Fruit fly (Drosophila melanogaster) whole organism, embryonic: ENCODE data around the gene Cyp4ac3.
A peak's percentile ranks its signal among the peaks of the same experiment; 100 is the strongest.

Experiments
- BEAF-32 ChIP-seq: fragments of 200-800 bp; sonication (Bioruptor generic); optimal IDR thresholded peaks from 3 replicates; lab custom pipeline; 2017; ENCODE audit warnings: missing biosample characterization, missing genetic modification characterization, mild to moderate bottlenecking, moderate library complexity, missing genetic modification reagents
- Bgb ChIP-seq: fragments of 200-800 bp; sonication (Bioruptor generic); IDR thresholded peaks from 2 replicates; pipeline ENCODE4 v1.3.6; 2022; ENCODE audit warnings: missing biosample characterization, missing genetic modification characterization; ENCODE audit not compliant: partially characterized antibody
- CG10565 ChIP-seq: fragments of 200-800 bp; sonication (Bioruptor generic); optimal IDR thresholded peaks from 3 replicates; lab custom pipeline; 2016; ENCODE audit warnings: missing biosample characterization, mild to moderate bottlenecking, missing genetic modification characterization
- CG10654 ChIP-seq: fragments of 200-800 bp; sonication (Bioruptor generic); optimal IDR thresholded peaks from 2 replicates; lab custom pipeline; 2016; ENCODE audit warnings: missing biosample characterization, missing genetic modification characterization
- CG10959 ChIP-seq: fragments of 200-800 bp; sonication (Bioruptor generic); IDR thresholded peaks from 2 replicates; pipeline ENCODE4 v1.3.6; 2022; ENCODE audit warnings: missing biosample characterization, missing genetic modification characterization
- CG11085 ChIP-seq: fragments of 200-800 bp; sonication (Bioruptor generic); IDR thresholded peaks from 2 replicates; pipeline ENCODE4 v1.3.6; 2022; ENCODE audit warnings: missing biosample characterization, missing genetic modification characterization
- CG11093 ChIP-seq: fragments of 200-800 bp; sonication (Bioruptor generic); IDR thresholded peaks from 3 replicates; pipeline ENCODE4 v1.3.6; 2022; ENCODE audit warnings: missing biosample characterization, missing genetic modification characterization
- CG12219 ChIP-seq: fragments of 200-800 bp; sonication (Bioruptor generic); optimal IDR thresholded peaks from 3 replicates; lab custom pipeline; 2018; ENCODE audit warnings: missing biosample characterization, mild to moderate bottlenecking, missing genetic modification characterization
- CG14710 ChIP-seq: fragments of 200-800 bp; sonication (Bioruptor generic); optimal IDR thresholded peaks from 3 replicates; lab custom pipeline; 2019; ENCODE audit warnings: missing biosample characterization, mild to moderate bottlenecking, missing genetic modification characterization, moderate library complexity
- CG1603 ChIP-seq: fragments of 200-800 bp; sonication (Bioruptor generic); optimal IDR thresholded peaks from 2 replicates; lab custom pipeline; 2019; ENCODE audit warnings: missing biosample characterization, mild to moderate bottlenecking, missing genetic modification characterization, moderate library complexity
- CG18599 ChIP-seq: fragments of 200-800 bp; sonication (Bioruptor generic); optimal IDR thresholded peaks from 3 replicates; lab custom pipeline; 2017; ENCODE audit warnings: missing biosample characterization, missing genetic modification characterization, mild to moderate bottlenecking, moderate library complexity, missing genetic modification reagents
- CG18619 ChIP-seq: fragments of 200-800 bp; sonication (Bioruptor generic); optimal IDR thresholded peaks from 3 replicates; lab custom pipeline; 2017; ENCODE audit warnings: missing biosample characterization, mild to moderate bottlenecking, missing genetic modification characterization
- CG2116 ChIP-seq: fragments of 200-800 bp; sonication (Bioruptor generic); optimal IDR thresholded peaks from 3 replicates; lab custom pipeline; 2018; ENCODE audit warnings: missing biosample characterization, mild to moderate bottlenecking, missing genetic modification characterization
- CG3995 ChIP-seq: fragments of 200-800 bp; sonication (Bioruptor generic); optimal IDR thresholded peaks from 3 replicates; lab custom pipeline; 2016; ENCODE audit warnings: missing biosample characterization, missing genetic modification characterization
- CG4617 ChIP-seq: fragments of 200-800 bp; sonication (Bioruptor generic); optimal IDR thresholded peaks from 3 replicates; lab custom pipeline; 2016; ENCODE audit warnings: missing biosample characterization, missing genetic modification characterization, borderline replicate concordance
- CG4707 ChIP-seq: fragments of 200-800 bp; sonication (Bioruptor generic); optimal IDR thresholded peaks from 2 replicates; lab custom pipeline; 2018; ENCODE audit warnings: missing biosample characterization, mild to moderate bottlenecking, missing genetic modification characterization, moderate library complexity
- CG6791 ChIP-seq: fragments of 200-800 bp; sonication (Bioruptor generic); IDR thresholded peaks from 3 replicates; pipeline ENCODE4 v1.3.6; 2022; ENCODE audit warnings: missing biosample characterization, missing genetic modification characterization; ENCODE audit not compliant: partially characterized antibody
- CG7928 ChIP-seq: fragments of 200-800 bp; sonication (Bioruptor generic); optimal IDR thresholded peaks from 2 replicates; lab custom pipeline; 2017; ENCODE audit warnings: missing biosample characterization, mild to moderate bottlenecking, missing genetic modification characterization
- CG8388 ChIP-seq: fragments of 200-800 bp; sonication (Bioruptor generic); optimal IDR thresholded peaks from 2 replicates; lab custom pipeline; 2019; ENCODE audit warnings: missing biosample characterization, mild to moderate bottlenecking, missing genetic modification characterization, moderate library complexity
- D19B ChIP-seq: fragments of 200-800 bp; sonication (Bioruptor generic); optimal IDR thresholded peaks from 2 replicates; lab custom pipeline; 2017; ENCODE audit warnings: missing biosample characterization, mild to moderate bottlenecking, missing genetic modification characterization
- Deaf1 ChIP-seq: fragments of 200-800 bp; optimal IDR thresholded peaks from 3 replicates; lab custom pipeline; 2019; ENCODE audit warnings: missing biosample characterization, mild to moderate bottlenecking, missing genetic modification characterization, moderate library complexity
- Dref ChIP-seq: fragments of 200-800 bp; sonication (Bioruptor generic); IDR thresholded peaks from 2 replicates; pipeline ENCODE4 v1.3.6; 2022; ENCODE audit warnings: missing biosample characterization, missing genetic modification characterization
- Drgx ChIP-seq: fragments of 200-800 bp; sonication (Bioruptor generic); IDR thresholded peaks from 2 replicates; pipeline ENCODE4 v1.3.6; 2022; ENCODE audit warnings: missing biosample characterization, missing genetic modification characterization
- ERR ChIP-seq: fragments of 200-800 bp; sonication (Bioruptor generic); optimal IDR thresholded peaks from 2 replicates; lab custom pipeline; 2016; ENCODE audit warnings: missing biosample characterization, missing genetic modification characterization
- MESR4 ChIP-seq: fragments of 200-800 bp; sonication (Bioruptor generic); optimal IDR thresholded peaks from 2 replicates; lab custom pipeline; 2018; ENCODE audit warnings: missing biosample characterization, mild to moderate bottlenecking, missing genetic modification characterization, moderate library complexity
- Mrtf ChIP-seq: fragments of 200-800 bp; sonication (Bioruptor generic); IDR thresholded peaks from 3 replicates; pipeline ENCODE4 v1.3.6; 2022; ENCODE audit warnings: missing biosample characterization, missing genetic modification characterization
- NC2β ChIP-seq: fragments of 200-800 bp; sonication (Bioruptor generic); optimal IDR thresholded peaks from 2 replicates; lab custom pipeline; 2016; ENCODE audit warnings: missing biosample characterization, missing genetic modification characterization
- Nf-YB ChIP-seq: fragments of 200-800 bp; sonication (Bioruptor generic); optimal IDR thresholded peaks from 3 replicates; lab custom pipeline; 2019; ENCODE audit warnings: missing biosample characterization, mild to moderate bottlenecking, missing genetic modification characterization, moderate library complexity
- Oaz ChIP-seq: fragments of 200-800 bp; sonication (Bioruptor generic); IDR thresholded peaks from 2 replicates; pipeline ENCODE4 v1.3.6; 2022; ENCODE audit warnings: missing biosample characterization, missing genetic modification characterization
- Spps ChIP-seq: fragments of 200-800 bp; sonication (Bioruptor generic); optimal IDR thresholded peaks from 2 replicates; lab custom pipeline; 2018; ENCODE audit warnings: missing biosample characterization, mild to moderate bottlenecking, missing genetic modification characterization
- al ChIP-seq: fragments of 200-800 bp; sonication (Bioruptor generic); IDR thresholded peaks from 2 replicates; pipeline ENCODE4 v1.3.6; 2022; ENCODE audit warnings: missing biosample characterization, missing genetic modification characterization
- cato ChIP-seq: fragments of 200-800 bp; sonication (Bioruptor generic); optimal IDR thresholded peaks from 2 replicates; lab custom pipeline; 2016; ENCODE audit warnings: missing biosample characterization, missing genetic modification characterization, borderline replicate concordance
- chinmo ChIP-seq: fragments of 200-800 bp; sonication (Bioruptor generic); IDR thresholded peaks from 4 replicates; pipeline ENCODE4 v1.3.6; 2022; ENCODE audit warnings: missing biosample characterization, missing genetic modification characterization; ENCODE audit not compliant: partially characterized antibody
- croc ChIP-seq: fragments of 200-800 bp; sonication (Bioruptor generic); conservative IDR thresholded peaks from 3 replicates; pipeline ENCODE4 v1.3.6; 2022; ENCODE audit warnings: missing biosample characterization, missing genetic modification characterization
- danr ChIP-seq: fragments of 200-800 bp; sonication (Bioruptor generic); IDR thresholded peaks from 2 replicates; pipeline ENCODE4 v1.3.6; 2022; ENCODE audit warnings: missing biosample characterization, missing genetic modification characterization
- dati ChIP-seq: fragments of 200-800 bp; sonication (Bioruptor generic); IDR thresholded peaks from 2 replicates; pipeline ENCODE4 v1.3.6; 2022; ENCODE audit warnings: missing biosample characterization, missing genetic modification characterization
- dimm ChIP-seq: fragments of 200-800 bp; sonication (Bioruptor generic); IDR thresholded peaks from 2 replicates; pipeline ENCODE4 v1.3.6; 2022; ENCODE audit warnings: missing biosample characterization, missing genetic modification characterization
- dm ChIP-seq: fragments of 200-800 bp; sonication (Bioruptor generic); optimal IDR thresholded peaks from 3 replicates; lab custom pipeline; 2016; ENCODE audit warnings: missing biosample characterization, missing genetic modification characterization
- en ChIP-seq: fragments of 200-800 bp; sonication (Bioruptor generic); optimal IDR thresholded peaks from 2 replicates; lab custom pipeline; 2016; ENCODE audit warnings: missing biosample characterization, missing genetic modification characterization
- gro ChIP-seq: fragments of 200-800 bp; sonication (Bioruptor generic); optimal IDR thresholded peaks from 2 replicates; lab custom pipeline; 2016; ENCODE audit warnings: missing biosample characterization, missing genetic modification characterization
- gt ChIP-seq: fragments of 200-800 bp; sonication (Bioruptor generic); IDR thresholded peaks from 2 replicates; pipeline ENCODE4 v1.3.6; 2022; ENCODE audit warnings: missing biosample characterization, missing genetic modification characterization
- jigr1 ChIP-seq: fragments of 200-800 bp; sonication (Bioruptor generic); IDR thresholded peaks from 3 replicates; pipeline ENCODE4 v1.3.6; 2022; ENCODE audit warnings: missing biosample characterization, missing genetic modification characterization
- jumu ChIP-seq: fragments of 200-800 bp; sonication (Bioruptor generic); optimal IDR thresholded peaks from 3 replicates; lab custom pipeline; 2016; ENCODE audit warnings: missing biosample characterization, missing genetic modification characterization
- knrl ChIP-seq: fragments of 200-800 bp; sonication (Bioruptor generic); IDR thresholded peaks from 3 replicates; pipeline ENCODE4 v1.3.6; 2022; ENCODE audit warnings: missing biosample characterization, missing genetic modification characterization; ENCODE audit not compliant: partially characterized antibody
- lbe ChIP-seq: fragments of 200-800 bp; sonication (Bioruptor generic); optimal IDR thresholded peaks from 2 replicates; lab custom pipeline; 2016; ENCODE audit warnings: missing biosample characterization, mild to moderate bottlenecking, missing genetic modification characterization
- mirr ChIP-seq: fragments of 200-800 bp; sonication (Bioruptor generic); optimal IDR thresholded peaks from 3 replicates; lab custom pipeline; 2018; ENCODE audit warnings: missing biosample characterization, mild to moderate bottlenecking, missing genetic modification characterization
- mld ChIP-seq: fragments of 200-800 bp; sonication (Bioruptor generic); IDR thresholded peaks from 3 replicates; pipeline ENCODE4 v1.3.6; 2022; ENCODE audit warnings: missing biosample characterization, missing genetic modification characterization; ENCODE audit not compliant: partially characterized antibody
- nerfin-2 ChIP-seq: fragments of 200-800 bp; sonication (Bioruptor generic); IDR thresholded peaks from 2 replicates; pipeline ENCODE4 v1.3.6; 2022; ENCODE audit warnings: missing biosample characterization, missing genetic modification characterization; ENCODE audit not compliant: partially characterized antibody
- sd ChIP-seq: fragments of 200-800 bp; sonication (Bioruptor generic); optimal IDR thresholded peaks from 3 replicates; lab custom pipeline; 2018; ENCODE audit warnings: missing biosample characterization, mild to moderate bottlenecking, missing genetic modification characterization, moderate library complexity
- unpg ChIP-seq: fragments of 200-800 bp; sonication (Bioruptor generic); optimal IDR thresholded peaks from 3 replicates; lab custom pipeline; 2018; ENCODE audit warnings: missing biosample characterization, mild to moderate bottlenecking, missing genetic modification characterization, moderate library complexity
- zfh1 ChIP-seq: fragments of 200-800 bp; sonication (Bioruptor generic); IDR thresholded peaks from 3 replicates; pipeline ENCODE4 v1.3.6; 2022; ENCODE audit warnings: missing biosample characterization, missing genetic modification characterization

Cyp4ac3 gene

dm6 chr2L:5271081-5271480 is 2.8 kb downstream of the Cyp4ac3 start, which contains the start of gene tkv (continued):
- no peak for TF ChIP-seq unpg (GFP tag; lab: Kevin White, UChicago)
- no peak for TF ChIP-seq zfh1 (GFP tag; lab: Robert Waterston, UW)
- TF ChIP-seq CG10565 (GFP tag; lab: Kevin White, UChicago), result no peak
- TF ChIP-seq gt (GFP tag; lab: Robert Waterston, UW), result no peak
- TF ChIP-seq ERR (GFP tag; lab: Kevin White, UChicago), result no peak
- peak; percentile 14 for TF ChIP-seq CG2116
- no peak for TF ChIP-seq cato (GFP tag; lab: Kevin White, UChicago)
- no peak for TF ChIP-seq danr (GFP tag; lab: Robert Waterston, UW)
- no peak for TF ChIP-seq al (GFP tag; lab: Robert Waterston, UW)
- no peak for TF ChIP-seq CG11093 (GFP tag; lab: Robert Waterston, UW)
- no peak for TF ChIP-seq Mrtf
- peak; percentile 95 for TF ChIP-seq chinmo (GFP tag; lab: Robert Waterston, UW)
- peak; percentile 31; the same call in 1 of the 2 replicates for TF ChIP-seq nerfin-2 (GFP tag; lab: Robert Waterston, UW)
- peak; percentile 68 for TF ChIP-seq MESR4 (GFP tag; lab: Kevin White, UChicago)
- no peak for TF ChIP-seq CG11085 (GFP tag; lab: Robert Waterston, UW)
- TF ChIP-seq Drgx, result no peak
- no peak for TF ChIP-seq CG18599 (GFP tag; lab: Kevin White, UChicago)
- TF ChIP-seq mirr (GFP tag; lab: Kevin White, UChicago), result no peak
- TF ChIP-seq CG8388, result no peak
- no peak for TF ChIP-seq CG7928 (GFP tag; lab: Kevin White, UChicago)
- TF ChIP-seq dimm, result no peak
- TF ChIP-seq NC2β (GFP tag; lab: Kevin White, UChicago), result no peak
- no peak for TF ChIP-seq croc (GFP tag; lab: Robert Waterston, UW)
- TF ChIP-seq D19B (GFP tag; lab: Kevin White, UChicago), result no peak
- TF ChIP-seq Deaf1 (tag; lab: Kevin White, UChicago), result no peak
- peak; percentile 80; the same call in 2 of the 3 replicates for TF ChIP-seq knrl (GFP tag; lab: Robert Waterston, UW)
- peak; percentile 75 for TF ChIP-seq Dref (GFP tag; lab: Robert Waterston, UW)
- TF ChIP-seq BEAF-32, result peak; percentile 78
- TF ChIP-seq sd (tag; lab: Kevin White, UChicago), result no peak
- peak; percentile 17; the same call in 1 of the 3 replicates for TF ChIP-seq mld (GFP tag; lab: Robert Waterston, UW)
- peak; percentile 87 for TF ChIP-seq CG6791
- no peak for TF ChIP-seq Oaz (GFP tag; lab: Robert Waterston, UW)
- peak; percentile 84 for TF ChIP-seq Bgb
- no peak for TF ChIP-seq gro (GFP tag; lab: Kevin White, UChicago)
- TF ChIP-seq Nf-YB (GFP tag; lab: Kevin White, UChicago), result no peak
- TF ChIP-seq CG12219 (GFP tag; lab: Kevin White, UChicago), result no peak
- peak; percentile 23 for TF ChIP-seq CG4617 (GFP tag; lab: Kevin White, UChicago)

dm6 chr2L:5277262-5278008 is 9.1 kb downstream of the Cyp4ac3 start:
- no peak for TF ChIP-seq lbe (GFP tag; lab: Kevin White, UChicago)
- TF ChIP-seq jigr1, result no peak
- TF ChIP-seq en (GFP tag; lab: Kevin White, UChicago), result no peak
- no peak for TF ChIP-seq CG14710 (tag; lab: Kevin White, UChicago)
- no peak for TF ChIP-seq CG10654 (GFP tag; lab: Kevin White, UChicago)
- no peak for TF ChIP-seq jumu
- TF ChIP-seq Spps (tag; lab: Kevin White, UChicago), result no peak
- no peak for TF ChIP-seq dm (GFP tag; lab: Kevin White, UChicago)
- TF ChIP-seq CG10959 (GFP tag; lab: Robert Waterston, UW), result no peak
- TF ChIP-seq CG4707, result no peak
- TF ChIP-seq dati (GFP tag; lab: Robert Waterston, UW), result no peak
- TF ChIP-seq CG3995 (GFP tag; lab: Kevin White, UChicago), result no peak
- TF ChIP-seq CG18619, result no peak
- TF ChIP-seq CG1603 (tag; lab: Kevin White, UChicago), result no peak
